Worm (Caenorhabditis elegans): ENCODE data around the gene dhs-6.

ce11 chrII:5648272-5648671 is 29.2 kb upstream of the dhs-6 start, which contains the start of gene ddl-1:
- TF ChIP-seq hmg-20 (GFP tag; IDR thresholded peaks at IDR 0.05): no peak
- no peak for TF ChIP-seq him-1 (tag; optimal IDR thresholded peaks at IDR 0.05)
- TF ChIP-seq unc-130 (GFP tag; optimal IDR thresholded peaks at IDR 0.05): no peak
- TF ChIP-seq B0035.1 (tag; optimal IDR thresholded peaks at IDR 0.05): no peak
- no peak for TF ChIP-seq K12H6.12 (tag; optimal IDR thresholded peaks at IDR 0.05)
- TF ChIP-seq ztf-18 (tag; optimal IDR thresholded peaks at IDR 0.05): no peak
- no peak for TF ChIP-seq cebp-1 (GFP tag; IDR thresholded peaks at IDR 0.05)
- no peak for TF ChIP-seq cebp-1 (tag; optimal IDR thresholded peaks at IDR 0.05)
- TF ChIP-seq ccch-3 (GFP tag; optimal IDR thresholded peaks at IDR 0.05): no peak
- TF ChIP-seq nfya-1 (tag; optimal IDR thresholded peaks at IDR 0.05; ENCODE audit: borderline replicate concordance, insufficient read depth): no peak
- TF ChIP-seq F52B5.7 (tag; optimal IDR thresholded peaks at IDR 0.05): no peak
